Fruit fly (Drosophila melanogaster) whole organism, embryonic: ENCODE data around the gene cup.
A peak's percentile ranks its signal among the peaks of the same experiment; 100 is the strongest.

Source experiments
- Bteb2 ChIP-seq: fragments of 200-800 bp; sonication (Bioruptor generic); optimal IDR thresholded peaks from 2 replicates; lab custom pipeline; 2016; ENCODE audit warnings: missing biosample characterization, missing genetic modification characterization
- CG10209 ChIP-seq: fragments of 200-800 bp; sonication (Bioruptor generic); optimal IDR thresholded peaks from 3 replicates; lab custom pipeline; 2017; ENCODE audit warnings: missing biosample characterization, mild to moderate bottlenecking, missing genetic modification characterization, missing genetic modification reagents
- CG10366 ChIP-seq: fragments of 200-800 bp; sonication (Bioruptor generic); IDR thresholded peaks from 2 replicates; pipeline ENCODE4 v1.3.6; 2022; ENCODE audit warnings: missing biosample characterization, missing genetic modification characterization
- CG10462 ChIP-seq: fragments of 200-800 bp; sonication (Bioruptor generic); optimal IDR thresholded peaks from 2 replicates; lab custom pipeline; 2016; ENCODE audit warnings: missing biosample characterization, missing genetic modification characterization
- CG12071 ChIP-seq: fragments of 200-800 bp; sonication (Bioruptor generic); optimal IDR thresholded peaks from 3 replicates; lab custom pipeline; 2018; ENCODE audit warnings: missing biosample characterization, mild to moderate bottlenecking, missing genetic modification characterization
- CG12769 ChIP-seq: fragments of 200-800 bp; sonication (Bioruptor generic); optimal IDR thresholded peaks from 2 replicates; lab custom pipeline; 2019; ENCODE audit warnings: missing biosample characterization, mild to moderate bottlenecking, missing genetic modification characterization, moderate library complexity
- CG13624 ChIP-seq: fragments of 200-800 bp; sonication (Bioruptor generic); optimal IDR thresholded peaks from 2 replicates; lab custom pipeline; 2016; ENCODE audit warnings: missing biosample characterization, missing genetic modification characterization
- CG15514 ChIP-seq: fragments of 200-800 bp; sonication (Bioruptor generic); optimal IDR thresholded peaks from 3 replicates; lab custom pipeline; 2017; ENCODE audit warnings: missing biosample characterization, missing genetic modification characterization, mild to moderate bottlenecking, moderate library complexity, missing genetic modification reagents
- CG1647 ChIP-seq: fragments of 200-800 bp; sonication (Bioruptor generic); optimal IDR thresholded peaks from 3 replicates; lab custom pipeline; 2016; ENCODE audit warnings: missing biosample characterization, missing genetic modification characterization
- CG16779 ChIP-seq: fragments of 200-800 bp; sonication (Bioruptor generic); IDR thresholded peaks from 2 replicates; pipeline ENCODE4 v1.3.6; 2022; ENCODE audit warnings: missing biosample characterization, missing genetic modification characterization
- CG16813 ChIP-seq: fragments of 200-800 bp; sonication (Bioruptor generic); IDR thresholded peaks from 3 replicates; pipeline ENCODE4 v1.3.6; 2022; ENCODE audit warnings: missing biosample characterization, missing genetic modification characterization; ENCODE audit not compliant: partially characterized antibody
- CG17328 ChIP-seq: fragments of 200-800 bp; sonication (Bioruptor generic); IDR thresholded peaks from 2 replicates; pipeline ENCODE4 v1.3.6; 2022; ENCODE audit warnings: missing biosample characterization, missing genetic modification characterization
- CG17361 ChIP-seq: fragments of 200-800 bp; sonication (Bioruptor generic); IDR thresholded peaks from 3 replicates; pipeline ENCODE4 v1.3.6; 2022; ENCODE audit warnings: missing biosample characterization, missing genetic modification characterization
- CG17612 ChIP-seq: fragments of 200-800 bp; sonication (Bioruptor generic); IDR thresholded peaks from 2 replicates; pipeline ENCODE4 v1.3.6; 2022; ENCODE audit warnings: missing biosample characterization, missing genetic modification characterization
- CG2202 ChIP-seq: fragments of 200-800 bp; sonication (Bioruptor generic); optimal IDR thresholded peaks from 2 replicates; lab custom pipeline; 2018; ENCODE audit warnings: missing biosample characterization, mild to moderate bottlenecking, missing genetic modification characterization
- CG2678 ChIP-seq: fragments of 200-800 bp; sonication (Bioruptor generic); optimal IDR thresholded peaks from 3 replicates; lab custom pipeline; 2019; ENCODE audit warnings: missing biosample characterization, mild to moderate bottlenecking, missing genetic modification characterization, moderate library complexity
- CG7745 ChIP-seq: fragments of 200-800 bp; sonication (Bioruptor generic); optimal IDR thresholded peaks from 2 replicates; lab custom pipeline; 2018; ENCODE audit warnings: missing biosample characterization, mild to moderate bottlenecking, missing genetic modification characterization, moderate library complexity
- CG8281 ChIP-seq: fragments of 200-800 bp; sonication (Bioruptor generic); optimal IDR thresholded peaks from 2 replicates; lab custom pipeline; 2018; ENCODE audit warnings: missing biosample characterization, mild to moderate bottlenecking, missing genetic modification characterization, moderate library complexity
- CG8388 ChIP-seq: fragments of 200-800 bp; sonication (Bioruptor generic); optimal IDR thresholded peaks from 2 replicates; lab custom pipeline; 2019; ENCODE audit warnings: missing biosample characterization, mild to moderate bottlenecking, missing genetic modification characterization, moderate library complexity
- CG9437 ChIP-seq: fragments of 200-800 bp; sonication (Bioruptor generic); optimal IDR thresholded peaks from 2 replicates; lab custom pipeline; 2018; ENCODE audit warnings: missing biosample characterization, mild to moderate bottlenecking, missing genetic modification characterization
- GATAe ChIP-seq: fragments of 200-800 bp; sonication (Bioruptor generic); conservative IDR thresholded peaks from 2 replicates; pipeline ENCODE4 v1.3.6; 2022; ENCODE audit warnings: missing biosample characterization, missing genetic modification characterization
- Gug ChIP-seq: fragments of 200-800 bp; sonication (Bioruptor generic); IDR thresholded peaks from 4 replicates; pipeline ENCODE4 v1.3.6; 2022; ENCODE audit warnings: missing biosample characterization, missing genetic modification characterization
- Hmx ChIP-seq: fragments of 200-800 bp; sonication (Bioruptor generic); optimal IDR thresholded peaks from 2 replicates; lab custom pipeline; 2016; ENCODE audit warnings: missing biosample characterization, missing genetic modification characterization
- Hr51 ChIP-seq, 2 experiments: fragments of 200-800 bp; sonication (Bioruptor generic); optimal IDR thresholded peaks; 2 replicates in 1 of 2; 3 replicates in 1 of 2; lab custom pipeline; 2016 to 2018; ENCODE audit warnings: missing biosample characterization in 2 of 2, missing genetic modification characterization in 2 of 2, mild to moderate bottlenecking in 1 of 2, moderate library complexity in 1 of 2
- Neu2 ChIP-seq: fragments of 200-800 bp; sonication (Bioruptor generic); optimal IDR thresholded peaks from 3 replicates; lab custom pipeline; 2016; ENCODE audit warnings: missing biosample characterization, missing genetic modification characterization, borderline replicate concordance
- Nf-YB ChIP-seq: fragments of 200-800 bp; sonication (Bioruptor generic); optimal IDR thresholded peaks from 3 replicates; lab custom pipeline; 2019; ENCODE audit warnings: missing biosample characterization, mild to moderate bottlenecking, missing genetic modification characterization, moderate library complexity
- Poxn ChIP-seq: fragments of 200-800 bp; sonication (Bioruptor generic); IDR thresholded peaks from 2 replicates; pipeline ENCODE4 v1.3.6; 2022; ENCODE audit warnings: missing biosample characterization, missing genetic modification characterization
- Scr ChIP-seq: fragments of 200-800 bp; sonication (Bioruptor generic); IDR thresholded peaks from 2 replicates; pipeline ENCODE4 v1.3.6; 2022; ENCODE audit warnings: missing biosample characterization, missing genetic modification characterization; ENCODE audit not compliant: partially characterized antibody
- Spps ChIP-seq: fragments of 200-800 bp; sonication (Bioruptor generic); optimal IDR thresholded peaks from 2 replicates; lab custom pipeline; 2018; ENCODE audit warnings: missing biosample characterization, mild to moderate bottlenecking, missing genetic modification characterization
- Ssrp ChIP-seq: fragments of 200-800 bp; sonication (Bioruptor generic); optimal IDR thresholded peaks from 2 replicates; lab custom pipeline; 2018; ENCODE audit warnings: missing biosample characterization, mild to moderate bottlenecking, missing genetic modification characterization, moderate library complexity
- ash1 ChIP-seq: fragments of 200-800 bp; sonication (Bioruptor generic); optimal IDR thresholded peaks from 2 replicates; lab custom pipeline; 2018; ENCODE audit warnings: missing biosample characterization, mild to moderate bottlenecking, missing genetic modification characterization
- chif ChIP-seq, 2 experiments: fragments of 200-800 bp; sonication (Bioruptor generic); optimal IDR thresholded peaks; 3 replicates each; lab custom pipeline; 2016; ENCODE audit warnings: missing biosample characterization in 2 of 2, missing genetic modification characterization in 2 of 2
- ci ChIP-seq: fragments of 200-800 bp; sonication (Bioruptor generic); IDR thresholded peaks from 3 replicates; pipeline ENCODE4 v1.3.6; 2022; ENCODE audit warnings: missing biosample characterization, missing genetic modification characterization
- dmrt11E ChIP-seq: fragments of 200-800 bp; sonication (Bioruptor generic); optimal IDR thresholded peaks from 3 replicates; lab custom pipeline; 2018; ENCODE audit warnings: missing biosample characterization, mild to moderate bottlenecking, missing genetic modification characterization, moderate library complexity
- eyg ChIP-seq: fragments of 200-800 bp; sonication (Bioruptor generic); optimal IDR thresholded peaks from 3 replicates; lab custom pipeline; 2016; ENCODE audit warnings: missing biosample characterization, missing genetic modification characterization
- fd102C ChIP-seq: fragments of 200-800 bp; sonication (Bioruptor generic); optimal IDR thresholded peaks from 2 replicates; lab custom pipeline; 2018; ENCODE audit warnings: missing biosample characterization, mild to moderate bottlenecking, missing genetic modification characterization, moderate library complexity
- fru ChIP-seq: fragments of >200 bp; optimal IDR thresholded peaks from 2 replicates; lab custom pipeline; 2017
- gcm2 ChIP-seq: fragments of 200-800 bp; sonication (Bioruptor generic); optimal IDR thresholded peaks from 2 replicates; lab custom pipeline; 2016; ENCODE audit warnings: missing biosample characterization, missing genetic modification characterization
- gem ChIP-seq: fragments of 200-800 bp; sonication (Bioruptor generic); optimal IDR thresholded peaks from 2 replicates; lab custom pipeline; 2019; ENCODE audit warnings: missing biosample characterization, mild to moderate bottlenecking, missing genetic modification characterization, moderate library complexity
- kni ChIP-seq: fragments of 200-800 bp; sonication (Bioruptor generic); optimal IDR thresholded peaks from 3 replicates; lab custom pipeline; 2017; ENCODE audit warnings: mild to moderate bottlenecking, missing biosample characterization, missing genetic modification reagents, missing genetic modification characterization
- luna ChIP-seq: fragments of 200-800 bp; sonication (Bioruptor generic); optimal IDR thresholded peaks from 2 replicates; lab custom pipeline; 2016; ENCODE audit warnings: missing biosample characterization, missing genetic modification characterization
- onecut ChIP-seq: fragments of 200-800 bp; sonication (Bioruptor generic); IDR thresholded peaks from 2 replicates; pipeline ENCODE4 v1.3.6; 2022; ENCODE audit warnings: missing biosample characterization, missing genetic modification characterization
- peb ChIP-seq: fragments of 200-800 bp; sonication (Bioruptor generic); IDR thresholded peaks from 2 replicates; pipeline ENCODE4 v1.3.6; 2022; ENCODE audit warnings: missing biosample characterization, missing genetic modification characterization
- seq ChIP-seq: fragments of 200-800 bp; sonication (Bioruptor generic); IDR thresholded peaks from 2 replicates; pipeline ENCODE4 v1.3.6; 2022; ENCODE audit warnings: missing biosample characterization, missing genetic modification characterization
- sqz ChIP-seq: fragments of 200-800 bp; sonication (Bioruptor generic); optimal IDR thresholded peaks from 3 replicates; lab custom pipeline; 2018; ENCODE audit warnings: missing biosample characterization, mild to moderate bottlenecking, missing genetic modification characterization
- tll ChIP-seq, 2 experiments: fragments of 200-800 bp in 1 of 2; fragments of >200 bp in 1 of 2; sonication (Bioruptor generic) in 1 of 2; optimal IDR thresholded peaks; 2 replicates each; lab custom pipeline; 2017 to 2019; ENCODE audit warnings: missing biosample characterization in 2 of 2, missing genetic modification characterization in 2 of 2, mild to moderate bottlenecking in 1 of 2, moderate library complexity in 1 of 2
- trh ChIP-seq: fragments of 200-800 bp; sonication (Bioruptor generic); optimal IDR thresholded peaks from 2 replicates; lab custom pipeline; 2016; ENCODE audit warnings: missing biosample characterization, missing genetic modification characterization
- zf30C ChIP-seq: fragments of 200-800 bp; sonication (Bioruptor generic); optimal IDR thresholded peaks from 3 replicates; lab custom pipeline; 2018; ENCODE audit warnings: missing biosample characterization, mild to moderate bottlenecking, missing genetic modification characterization

Gene cup

dm6 chr2L:6683992-6684882, 20.8 kb downstream of the cup start, which contains the start of gene Nhe3 (continued):
- peak; percentile 81 for TF ChIP-seq Bteb2 (GFP tag; lab: Kevin White, UChicago)
- peak; percentile 74 for TF ChIP-seq sqz
- peak; percentile 86 for TF ChIP-seq CG17328 (GFP tag; lab: Robert Waterston, UW)
- peak; percentile 82 for TF ChIP-seq CG2678
- no peak for TF ChIP-seq Neu2
- peak; percentile 32 to 82 for TF ChIP-seq Hr51 (GFP tag; optimal IDR thresholded peaks at IDR 0.05; lab: Kevin White, UChicago)
- peak; percentile 69 for TF ChIP-seq Hmx
- TF ChIP-seq trh = peak; percentile 71
- peak; percentile 57; the same call in 1 of the 2 replicates for TF ChIP-seq CG16779 (GFP tag; lab: Robert Waterston, UW)
- peak; percentile 75 for TF ChIP-seq eyg (GFP tag; lab: Kevin White, UChicago)
- peak; percentile 59; the same call in 1 of the 2 replicates for TF ChIP-seq CG17612 (GFP tag; lab: Robert Waterston, UW)
- TF ChIP-seq seq (GFP tag; lab: Robert Waterston, UW) = peak; percentile 36; the same call in 1 of the 2 replicates
- peak; percentile 36 to 85 for TF ChIP-seq chif (GFP tag; optimal IDR thresholded peaks at IDR 0.05; lab: Kevin White, UChicago)
- TF ChIP-seq onecut = peak; percentile 92
- TF ChIP-seq CG7745 (tag; lab: Kevin White, UChicago) = no peak
- TF ChIP-seq zf30C (GFP tag; lab: Kevin White, UChicago) = no peak
- TF ChIP-seq CG13624 (GFP tag; lab: Kevin White, UChicago) = peak; percentile 80
- TF ChIP-seq Poxn (GFP tag; lab: Robert Waterston, UW) = peak; percentile 60
- peak; percentile 61 for TF ChIP-seq Spps
- peak; percentile 83 for TF ChIP-seq ci (GFP tag; lab: Robert Waterston, UW)
- peak; percentile 70 for TF ChIP-seq CG1647
- peak; percentile 71 for TF ChIP-seq CG8388
- no peak for TF ChIP-seq kni (GFP tag; lab: Kevin White, UChicago)
- TF ChIP-seq CG10209 = peak; percentile 75
- peak; percentile 77 for TF ChIP-seq dmrt11E (tag; lab: Kevin White, UChicago)
- peak; percentile 50 for TF ChIP-seq gcm2
- no peak for TF ChIP-seq fd102C (GFP tag; lab: Kevin White, UChicago)
- TF ChIP-seq fru = no peak
- peak; percentile 32; the same call in 1 of the 2 replicates for TF ChIP-seq peb (GFP tag; lab: Robert Waterston, UW)
- TF ChIP-seq luna (GFP tag; lab: Kevin White, UChicago) = no peak
- peak; percentile 54 for TF ChIP-seq CG9437
- TF ChIP-seq CG2202 (tag; lab: Kevin White, UChicago) = peak; percentile 36
- peak; percentile 84 for TF ChIP-seq Ssrp
- TF ChIP-seq CG15514 (GFP tag; lab: Kevin White, UChicago) = peak; percentile 76
- peak; percentile 87 for TF ChIP-seq gem (tag; lab: Kevin White, UChicago)
- peak; percentile 53 for TF ChIP-seq Scr
- TF ChIP-seq CG8281 = peak; percentile 38
- TF ChIP-seq CG10366 = peak; percentile 80
- TF ChIP-seq GATAe (GFP tag; lab: Robert Waterston, UW) = no peak
- TF ChIP-seq CG17361 = peak; percentile 87
- peak; percentile 59; the same call in 1 of the 3 replicates for TF ChIP-seq CG16813 (GFP tag; lab: Robert Waterston, UW)
- TF ChIP-seq ash1 (GFP tag; lab: Kevin White, UChicago) = no peak
- TF ChIP-seq tll (GFP tag; optimal IDR thresholded peaks at IDR 0.05; lab: Kevin White, UChicago) = no peak
- peak; percentile 60 for TF ChIP-seq CG10462
- peak; percentile 74 for TF ChIP-seq Gug (GFP tag; lab: Robert Waterston, UW)
- peak; percentile 9 for TF ChIP-seq CG12071 (GFP tag; lab: Kevin White, UChicago)
- TF ChIP-seq Nf-YB (GFP tag; lab: Kevin White, UChicago) = peak; percentile 34
- peak; percentile 75 for TF ChIP-seq CG12769 (tag; lab: Kevin White, UChicago)
